Fruit fly (Drosophila melanogaster) whole organism: Measurements from ENCODE around the gene sqz.

ENCODE experiments used
- EcR ChIP-seq, 2 experiments: fragments of >200 bp; optimal IDR thresholded peaks; 2 replicates each; lab custom pipeline; 2017; ENCODE audit warnings: missing biosample characterization in 2 of 2, missing genetic modification characterization in 2 of 2, missing genetic modification reagents in 2 of 2
- psq ChIP-seq: fragments of >200 bp; optimal IDR thresholded peaks from 2 replicates; lab custom pipeline; 2017
- usp ChIP-seq: fragments of >200 bp; optimal IDR thresholded peaks from 2 replicates; lab custom pipeline; 2017; ENCODE audit warnings: missing biosample characterization, missing genetic modification characterization, mixed read lengths

DNA sequence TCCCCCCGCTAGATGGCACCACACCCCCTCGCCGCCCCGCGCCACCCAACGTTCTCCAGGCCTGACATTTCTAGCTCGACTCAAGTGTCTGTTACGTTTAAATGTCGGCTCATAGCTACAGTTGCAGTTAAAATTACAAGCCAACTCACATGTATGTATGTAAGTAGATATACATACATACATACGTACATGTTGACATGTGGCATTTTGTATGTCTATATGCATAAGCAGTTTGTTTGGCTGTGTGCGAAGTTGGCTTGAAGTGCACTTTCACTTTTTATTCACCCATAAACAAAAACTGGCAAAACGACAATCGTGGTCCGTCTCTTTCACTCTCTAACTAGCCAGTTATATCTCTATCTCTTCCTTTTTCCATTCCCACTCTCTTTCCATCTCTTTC is 18.8 kb downstream of the sqz start:
- no peak for TF ChIP-seq psq
- no peak for TF ChIP-seq EcR (GFP tag; optimal IDR thresholded peaks at IDR 0.05; lab: Kevin White, UChicago)
- no peak for TF ChIP-seq usp
